Worm (Caenorhabditis elegans) whole organism, young adult: Measurements from ENCODE around the gene K09C6.7.

Experiments
- D2030.7 ChIP-seq: fragments of 200-800 bp; sonication (Bioruptor generic); IDR thresholded peaks from 2 replicates; pipeline ENCODE4 v1.3.6; 2022; ENCODE audit warnings: missing genetic modification reagents, missing genetic modification characterization, missing compliant biosample characterization
- F33H1.4 ChIP-seq: fragments of 200-800 bp; sonication (Bioruptor generic); IDR thresholded peaks from 2 replicates; pipeline ENCODE4 v1.3.6; 2022; ENCODE audit warnings: missing genetic modification reagents, missing genetic modification characterization, missing compliant biosample characterization
- ama-1 ChIP-seq, 3 experiments: fragments of 150-350 bp in 1 of 3; sonication (generic microtip) in 2 of 3; optimal IDR thresholded peaks; 2 replicates each; lab custom pipeline; 2014 to 2018; ENCODE audit warnings: missing biosample characterization in 2 of 3, missing genetic modification characterization in 2 of 3, missing genetic modification reagents in 2 of 3
- hsf-1 ChIP-seq: fragments of 200-800 bp; sonication (Bioruptor generic); IDR thresholded peaks from 2 replicates; pipeline ENCODE4 v1.3.6; 2022; ENCODE audit warnings: missing genetic modification reagents, missing genetic modification characterization, missing compliant biosample characterization
- nhr-120 ChIP-seq: fragments of 200-800 bp; sonication (Bioruptor generic); IDR thresholded peaks from 2 replicates; pipeline ENCODE4 v1.3.6; 2022; ENCODE audit warnings: missing genetic modification characterization, missing compliant biosample characterization
- sdz-38 ChIP-seq: sonication (generic microtip); optimal IDR thresholded peaks from 2 replicates; lab custom pipeline; 2016; ENCODE audit warnings: missing genotype, missing genetic modification characterization, missing compliant biosample characterization
- snpc-4 ChIP-seq, 5 experiments: fragments of 150-350 bp in 1 of 5; sonication (generic microtip) in 4 of 5; optimal IDR thresholded peaks; 2 replicates each; lab custom pipeline; 2014 to 2018; ENCODE audit warnings: missing genetic modification characterization in 5 of 5, missing biosample characterization in 3 of 5, antibody characterized with exemption in 2 of 5, mild to moderate bottlenecking in 2 of 5, missing compliant biosample characterization in 2 of 5, missing genotype in 2 of 5, moderate library complexity in 2 of 5, missing genetic modification reagents in 1 of 5
- xnd-1 ChIP-seq: sonication (generic microtip); optimal IDR thresholded peaks from 2 replicates; lab custom pipeline; 2016; ENCODE audit warnings: missing genotype, missing genetic modification reagents, missing genetic modification characterization, missing compliant biosample characterization

DNA sequence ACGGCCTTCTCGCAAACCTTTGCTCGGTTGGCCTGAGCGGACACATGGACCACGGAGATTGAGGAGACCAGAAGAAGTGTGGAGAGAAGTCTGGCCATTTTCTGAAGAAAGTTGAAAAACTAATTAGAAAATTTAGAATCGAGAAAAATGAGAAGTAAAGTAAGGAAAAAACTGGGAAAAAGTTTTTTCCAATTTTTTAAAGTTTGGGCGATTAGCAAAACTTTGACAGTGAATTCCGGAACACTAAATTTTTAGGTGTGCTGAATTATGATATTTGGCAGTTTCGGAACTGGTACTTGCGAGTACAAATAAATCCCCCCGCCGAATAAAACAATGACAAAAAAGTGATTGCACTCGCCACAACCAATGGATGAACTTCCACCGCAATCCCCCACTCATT lies 27.8 kb upstream of the K09C6.7 start, which contains the start of gene T02B11.3:
- TF ChIP-seq nhr-120 = no peak
- TF ChIP-seq F33H1.4 = no peak
- no peak for TF ChIP-seq snpc-4 (GFP tag; optimal IDR thresholded peaks at IDR 0.05; lab: Kevin White, UChicago)
- TF ChIP-seq snpc-4 (tag; optimal IDR thresholded peaks at IDR 0.05; lab: Kevin White, UChicago) = no peak
- no peak for TF ChIP-seq ama-1 (optimal IDR thresholded peaks at IDR 0.05; lab: Kevin White, UChicago)
- TF ChIP-seq ama-1 (GFP tag; optimal IDR thresholded peaks at IDR 0.05; lab: Kevin White, UChicago) = no peak
- no peak for TF ChIP-seq sdz-38 (tag; lab: Kevin White, UChicago)
- no peak for TF ChIP-seq xnd-1
- no peak for TF ChIP-seq hsf-1 (GFP tag; lab: Robert Waterston, UW)
- no peak for TF ChIP-seq D2030.7
